Fruit fly (Drosophila melanogaster): Measurements from ENCODE around the gene CanB.
A peak's percentile ranks its signal among the peaks of the same experiment; 100 is the strongest.

DNA sequence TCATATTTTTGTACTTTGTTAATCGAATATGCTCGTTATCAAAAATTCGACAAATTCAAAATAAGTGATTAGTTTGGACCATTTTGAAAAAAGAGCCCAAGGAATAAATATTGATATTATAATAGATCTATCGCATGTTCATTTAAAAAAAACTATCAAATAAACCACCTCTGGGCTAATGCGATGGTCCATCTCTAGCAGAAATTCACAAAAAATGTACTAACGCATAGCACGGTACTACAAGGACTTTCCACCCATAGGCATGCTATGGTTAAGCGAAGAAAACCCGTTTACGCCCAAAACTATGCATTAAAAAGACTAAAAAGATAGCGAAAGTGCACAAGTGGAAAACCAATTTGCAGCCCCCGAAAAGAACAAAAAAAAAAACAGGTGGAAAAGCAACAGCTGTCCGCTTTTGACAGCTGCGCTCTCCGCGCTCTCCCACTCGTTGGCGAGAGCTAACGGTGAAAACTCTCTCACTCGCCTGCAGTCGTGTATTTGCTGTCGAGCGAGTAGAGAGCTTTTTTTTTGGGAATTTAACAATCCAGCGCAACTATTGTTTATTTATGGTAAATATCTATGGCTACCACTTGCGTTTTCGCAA, at the start of gene CanB:
- TF ChIP-seq CG1621 (tag; optimal IDR thresholded peaks at IDR 0.05) (no peak), CG11762 (GFP tag; optimal IDR thresholded peaks at IDR 0.05; ENCODE audit: insufficient read depth) (no peak), CG16779 (tag; optimal IDR thresholded peaks at IDR 0.05) (no peak), Hr4 (GFP tag; optimal IDR thresholded peaks at IDR 0.05) (no peak), CG34406 (GFP tag; optimal IDR thresholded peaks at IDR 0.05) (no peak), Gug (GFP tag; IDR thresholded peaks at IDR 0.05) (no peak), CG3032 (tag; optimal IDR thresholded peaks at IDR 0.05) (no peak), acj6 (GFP tag; optimal IDR thresholded peaks at IDR 0.05) (peak; percentile 24), Lpt (GFP tag; optimal IDR thresholded peaks at IDR 0.05) (no peak)
